Worm (Caenorhabditis elegans): Measurements from ENCODE around the gene bgal-2.

bgal-2 gene

ce11 chrX:6808239-6808638 is 24.0 kb downstream of the bgal-2 start (continued):
- TF ChIP-seq hlh-17 (GFP tag; optimal IDR thresholded peaks at IDR 0.05; ENCODE audit: borderline replicate concordance) (no peak), Y116A8C.19 (tag; optimal IDR thresholded peaks at IDR 0.05; ENCODE audit: borderline replicate concordance) (no peak), fkh-4 (tag; optimal IDR thresholded peaks at IDR 0.05; ENCODE audit: borderline replicate concordance) (no peak), jun-1 (tag; optimal IDR thresholded peaks at IDR 0.05) (no peak), fkh-8 (tag; optimal IDR thresholded peaks at IDR 0.05) (no peak), ztf-11 (tag; optimal IDR thresholded peaks at IDR 0.05) (no peak), lin-35 (GFP tag; optimal IDR thresholded peaks at IDR 0.05) (no peak), ztf-4 (tag; optimal IDR thresholded peaks at IDR 0.05) (no peak), pax-3 (tag; optimal IDR thresholded peaks at IDR 0.05) (no peak), egl-13 (tag; optimal IDR thresholded peaks at IDR 0.05) (no peak), C16A3.4 (tag; optimal IDR thresholded peaks at IDR 0.05) (no peak), nhr-237 (tag; optimal IDR thresholded peaks at IDR 0.05) (no peak), lsy-2 (tag; optimal IDR thresholded peaks at IDR 0.05) (peak in 1 of 2 experiments; percentile 2), isw-1 (GFP tag; IDR thresholded peaks at IDR 0.05) (no peak), unc-86 (tag; optimal IDR thresholded peaks at IDR 0.05) (no peak), xbp-1 (tag; optimal IDR thresholded peaks at IDR 0.05) (no peak), fkh-10 (GFP tag; optimal IDR thresholded peaks at IDR 0.05) (no peak), ces-1 (GFP tag; optimal IDR thresholded peaks at IDR 0.05) (no peak), C34B4.2 (tag; optimal IDR thresholded peaks at IDR 0.05) (no peak), nhr-85 (tag) (peak; percentile 83), blmp-1 (tag; optimal IDR thresholded peaks at IDR 0.05) (peak; percentile 93), nhr-76 (tag; optimal IDR thresholded peaks at IDR 0.05) (peak; percentile 8)

- TF ChIP-seq hpl-2 (GFP tag; optimal IDR thresholded peaks at IDR 0.05): peak; percentile 34
- TF ChIP-seq lin-14 (GFP tag; optimal IDR thresholded peaks at IDR 0.05): peak; percentile 31
- TF ChIP-seq unc-130 (tag; optimal IDR thresholded peaks at IDR 0.05): peak; percentile 49
- TF ChIP-seq blmp-1 (tag; optimal IDR thresholded peaks at IDR 0.05): peak; percentile 75
- TF ChIP-seq sptf-1 (tag; optimal IDR thresholded peaks at IDR 0.05): no peak
- TF ChIP-seq ces-1 (GFP tag; optimal IDR thresholded peaks at IDR 0.05): no peak
- peak; percentile 36 for TF ChIP-seq C16A3.4 (tag; optimal IDR thresholded peaks at IDR 0.05)
- peak; percentile 59 for TF ChIP-seq nhr-90 (tag; optimal IDR thresholded peaks at IDR 0.05; ENCODE audit: poor library complexity)
- TF ChIP-seq ztf-4 (tag; optimal IDR thresholded peaks at IDR 0.05): no peak
- no peak for TF ChIP-seq nhr-85 (tag)
- TF ChIP-seq ets-5 (GFP tag; IDR thresholded peaks at IDR 0.05): no peak
- TF ChIP-seq ceh-90 (tag; optimal IDR thresholded peaks at IDR 0.05): no peak
- no peak for TF ChIP-seq zip-4 (GFP tag; optimal IDR thresholded peaks at IDR 0.05)
- TF ChIP-seq fos-1 (tag; optimal IDR thresholded peaks at IDR 0.05): no peak
- TF ChIP-seq unc-30 (tag; optimal IDR thresholded peaks at IDR 0.05): no peak
- TF ChIP-seq nhr-47 (tag; optimal IDR thresholded peaks at IDR 0.05): peak; percentile 9
- TF ChIP-seq nhr-19 (GFP tag; conservative IDR thresholded peaks at IDR 0.05): peak; percentile 35
- TF ChIP-seq aha-1 (tag; optimal IDR thresholded peaks at IDR 0.05): no peak
- no peak for TF ChIP-seq ceh-88 (GFP tag; IDR thresholded peaks at IDR 0.05)
- peak; percentile 49 for TF ChIP-seq nhr-71 (tag; optimal IDR thresholded peaks at IDR 0.05)
- TF ChIP-seq swsn-7 (tag; optimal IDR thresholded peaks at IDR 0.05): peak; percentile 35
- no peak for TF ChIP-seq Y116A8C.19 (tag; optimal IDR thresholded peaks at IDR 0.05; ENCODE audit: borderline replicate concordance)
- TF ChIP-seq hlh-4 (tag; optimal IDR thresholded peaks at IDR 0.05): no peak
- TF ChIP-seq vab-15 (tag; optimal IDR thresholded peaks at IDR 0.05): no peak
- TF ChIP-seq lin-35 (GFP tag; optimal IDR thresholded peaks at IDR 0.05): peak in 1 of 2 experiments; percentile 81
- TF ChIP-seq pax-3 (tag; optimal IDR thresholded peaks at IDR 0.05): no peak
- TF ChIP-seq nhr-20 (tag; optimal IDR thresholded peaks at IDR 0.05): peak; percentile 77
- TF ChIP-seq irx-1 (tag; optimal IDR thresholded peaks at IDR 0.05): no peak
- peak in 1 of 6 experiments; percentile 75 for TF ChIP-seq elt-3 (tag; optimal IDR thresholded peaks at IDR 0.05)
- TF ChIP-seq tlp-1 (tag; optimal IDR thresholded peaks at IDR 0.05): no peak
- TF ChIP-seq aly-2 (tag; optimal IDR thresholded peaks at IDR 0.05): no peak
- TF ChIP-seq efl-1 (optimal IDR thresholded peaks at IDR 0.05): peak in 1 of 2 experiments; percentile 6
- peak in 1 of 2 experiments; percentile 94 for TF ChIP-seq efl-1 (GFP tag; optimal IDR thresholded peaks at IDR 0.05 in 1 of 2)
- TF ChIP-seq tbx-2 (tag; optimal IDR thresholded peaks at IDR 0.05): peak; percentile 2
- TF ChIP-seq egl-27 (tag; optimal IDR thresholded peaks at IDR 0.05): no peak
- TF ChIP-seq rnt-1 (tag; optimal IDR thresholded peaks at IDR 0.05): peak; percentile 39
- peak; percentile 16 for TF ChIP-seq xbp-1 (tag; optimal IDR thresholded peaks at IDR 0.05)
- TF ChIP-seq pqm-1 (tag; optimal IDR thresholded peaks at IDR 0.05): no peak
- TF ChIP-seq grh-1 (GFP tag; IDR thresholded peaks at IDR 0.05): peak; percentile 39
These were observed 24.4 kb downstream of the bgal-2 start for ce11 chrX:6808640-6809039.

All from whole organism, L1 larva.